Fruit fly (Drosophila melanogaster) whole organism, prepupa: ENCODE data around the gene CG13045.

Experiments
- CG16779 ChIP-seq: fragments of 200-800 bp; sonication (Bioruptor generic); optimal IDR thresholded peaks from 3 replicates; lab custom pipeline; 2017; ENCODE audit warnings: missing biosample characterization, mild to moderate bottlenecking, missing genetic modification characterization
- CG31627 ChIP-seq: fragments of 200-800 bp; sonication (Bioruptor generic); optimal IDR thresholded peaks from 3 replicates; lab custom pipeline; 2016; ENCODE audit warnings: missing biosample characterization, missing genetic modification characterization
- CG9139 ChIP-seq: fragments of 200-800 bp; sonication (Bioruptor generic); optimal IDR thresholded peaks from 3 replicates; lab custom pipeline; 2017; ENCODE audit warnings: missing biosample characterization, mild to moderate bottlenecking, missing genetic modification characterization
- Hr39 ChIP-seq: fragments of 200-800 bp; sonication (Bioruptor generic); optimal IDR thresholded peaks from 2 replicates; lab custom pipeline; 2016; ENCODE audit warnings: missing biosample characterization, missing genetic modification characterization
- Sox14 ChIP-seq: fragments of 200-800 bp; sonication (Bioruptor generic); optimal IDR thresholded peaks from 3 replicates; lab custom pipeline; 2016; ENCODE audit warnings: missing biosample characterization, missing genetic modification characterization
- Sox15 ChIP-seq: fragments of 200-800 bp; sonication (Bioruptor generic); optimal IDR thresholded peaks from 3 replicates; lab custom pipeline; 2016; ENCODE audit warnings: missing biosample characterization, missing genetic modification characterization
- dsx ChIP-seq: fragments of 200-800 bp; optimal IDR thresholded peaks from 3 replicates; lab custom pipeline; 2019; ENCODE audit warnings: missing biosample characterization, mild to moderate bottlenecking, missing genetic modification characterization, moderate library complexity; ENCODE audit not compliant: poor library complexity, severe bottlenecking
- esn ChIP-seq: fragments of 200-800 bp; sonication (Bioruptor generic); optimal IDR thresholded peaks from 2 replicates; lab custom pipeline; 2016; ENCODE audit warnings: missing biosample characterization, mild to moderate bottlenecking, missing genetic modification characterization, moderate library complexity
- lz ChIP-seq: fragments of 200-800 bp; sonication (Bioruptor generic); optimal IDR thresholded peaks from 3 replicates; lab custom pipeline; 2016; ENCODE audit warnings: missing biosample characterization, missing genetic modification characterization

- no peak for TF ChIP-seq lz (GFP tag; lab: Kevin White, UChicago)
- TF ChIP-seq Sox14 (GFP tag; lab: Kevin White, UChicago) = no peak
- TF ChIP-seq esn = no peak
- TF ChIP-seq CG16779 (tag; lab: Kevin White, UChicago) = no peak
- TF ChIP-seq dsx = no peak
- no peak for TF ChIP-seq CG31627
- TF ChIP-seq Sox15 (GFP tag; lab: Kevin White, UChicago) = no peak
- TF ChIP-seq Hr39 = no peak
- TF ChIP-seq CG9139 (GFP tag; lab: Kevin White, UChicago) = no peak
These were observed 4.7 kb upstream of the CG13045 start, which contains the start of gene CG4962 for dm6 chr3L:16295447-16295846.
